Fruit fly (Drosophila melanogaster) whole organism, embryonic: ENCODE results near the gene Cep290.

Source experiments
- B-H1 ChIP-seq: fragments of 200-800 bp; sonication (Bioruptor generic); IDR thresholded peaks from 3 replicates; pipeline ENCODE4 v1.3.6; 2022; ENCODE audit warnings: missing biosample characterization, missing genetic modification characterization
- BtbVII ChIP-seq: fragments of 200-800 bp; sonication (Bioruptor generic); optimal IDR thresholded peaks from 3 replicates; lab custom pipeline; 2017; ENCODE audit warnings: missing biosample characterization, mild to moderate bottlenecking, missing genetic modification characterization
- CG10959 ChIP-seq: fragments of 200-800 bp; sonication (Bioruptor generic); IDR thresholded peaks from 2 replicates; pipeline ENCODE4 v1.3.6; 2022; ENCODE audit warnings: missing biosample characterization, missing genetic modification characterization
- CG12769 ChIP-seq: fragments of 200-800 bp; sonication (Bioruptor generic); optimal IDR thresholded peaks from 2 replicates; lab custom pipeline; 2019; ENCODE audit warnings: missing biosample characterization, mild to moderate bottlenecking, missing genetic modification characterization, moderate library complexity
- CG16815 ChIP-seq: fragments of 200-800 bp; sonication (Bioruptor generic); optimal IDR thresholded peaks from 3 replicates; lab custom pipeline; 2017; ENCODE audit warnings: missing biosample characterization, mild to moderate bottlenecking, missing genetic modification characterization
- CG3065 ChIP-seq: fragments of 200-800 bp; sonication (Bioruptor generic); optimal IDR thresholded peaks from 2 replicates; lab custom pipeline; 2016; ENCODE audit warnings: missing biosample characterization, missing genetic modification characterization
- CG31365 ChIP-seq: fragments of 200-800 bp; sonication (Bioruptor generic); optimal IDR thresholded peaks from 2 replicates; lab custom pipeline; 2018; ENCODE audit warnings: missing biosample characterization, mild to moderate bottlenecking, missing genetic modification characterization
- CG32772 ChIP-seq: fragments of 200-800 bp; sonication (Bioruptor generic); IDR thresholded peaks from 2 replicates; pipeline ENCODE4 v1.3.6; 2022; ENCODE audit warnings: missing biosample characterization, missing genetic modification characterization
- CG3281 ChIP-seq: fragments of 200-800 bp; sonication (Bioruptor generic); optimal IDR thresholded peaks from 3 replicates; lab custom pipeline; 2017; ENCODE audit warnings: missing biosample characterization, mild to moderate bottlenecking, missing genetic modification characterization
- CG5245 ChIP-seq: fragments of 200-800 bp; sonication (Bioruptor generic); optimal IDR thresholded peaks from 3 replicates; lab custom pipeline; 2016; ENCODE audit warnings: missing biosample characterization, missing genetic modification characterization
- CG6254 ChIP-seq: fragments of 200-800 bp; sonication (Bioruptor generic); optimal IDR thresholded peaks from 3 replicates; lab custom pipeline; 2017; ENCODE audit warnings: mild to moderate bottlenecking, missing biosample characterization, missing genetic modification reagents, missing genetic modification characterization
- CG6689 ChIP-seq: fragments of 200-800 bp; sonication (Bioruptor generic); IDR thresholded peaks from 2 replicates; pipeline ENCODE4 v1.3.6; 2022; ENCODE audit warnings: missing biosample characterization, missing genetic modification characterization
- CG7271 ChIP-seq: fragments of 200-800 bp; sonication (Bioruptor generic); optimal IDR thresholded peaks from 2 replicates; lab custom pipeline; 2018; ENCODE audit warnings: missing biosample characterization, mild to moderate bottlenecking, missing genetic modification characterization, moderate library complexity
- CG8388 ChIP-seq: fragments of 200-800 bp; sonication (Bioruptor generic); optimal IDR thresholded peaks from 2 replicates; lab custom pipeline; 2019; ENCODE audit warnings: missing biosample characterization, mild to moderate bottlenecking, missing genetic modification characterization, moderate library complexity
- CG8924 ChIP-seq: fragments of 200-800 bp; optimal IDR thresholded peaks from 3 replicates; lab custom pipeline; 2019; ENCODE audit warnings: missing biosample characterization, mild to moderate bottlenecking, missing genetic modification characterization, moderate library complexity
- CG9215 ChIP-seq: fragments of 200-800 bp; sonication (Bioruptor generic); IDR thresholded peaks from 2 replicates; pipeline ENCODE4 v1.3.6; 2022; ENCODE audit warnings: missing biosample characterization, missing genetic modification characterization
- CoRest ChIP-seq: fragments of 200-800 bp; sonication (Bioruptor generic); optimal IDR thresholded peaks from 3 replicates; lab custom pipeline; 2018; ENCODE audit warnings: missing biosample characterization, mild to moderate bottlenecking, missing genetic modification characterization, moderate library complexity
- D19B ChIP-seq: fragments of 200-800 bp; sonication (Bioruptor generic); optimal IDR thresholded peaks from 2 replicates; lab custom pipeline; 2017; ENCODE audit warnings: missing biosample characterization, mild to moderate bottlenecking, missing genetic modification characterization
- Dip3 ChIP-seq: fragments of 200-800 bp; sonication (Bioruptor generic); optimal IDR thresholded peaks from 3 replicates; lab custom pipeline; 2016; ENCODE audit warnings: missing biosample characterization, missing genetic modification characterization
- Hey ChIP-seq: fragments of 200-800 bp; sonication (Bioruptor generic); optimal IDR thresholded peaks from 3 replicates; lab custom pipeline; 2018; ENCODE audit warnings: missing biosample characterization, mild to moderate bottlenecking, missing genetic modification characterization
- Hmx ChIP-seq: fragments of 200-800 bp; sonication (Bioruptor generic); optimal IDR thresholded peaks from 2 replicates; lab custom pipeline; 2016; ENCODE audit warnings: missing biosample characterization, missing genetic modification characterization
- Hr51 ChIP-seq, 2 experiments: fragments of 200-800 bp; sonication (Bioruptor generic); optimal IDR thresholded peaks; 2 replicates in 1 of 2; 3 replicates in 1 of 2; lab custom pipeline; 2016 to 2018; ENCODE audit warnings: missing biosample characterization in 2 of 2, missing genetic modification characterization in 2 of 2, mild to moderate bottlenecking in 1 of 2, moderate library complexity in 1 of 2
- Kr ChIP-seq: fragments of 200-800 bp; sonication (Bioruptor generic); optimal IDR thresholded peaks from 2 replicates; lab custom pipeline; 2017; ENCODE audit warnings: missing biosample characterization, mild to moderate bottlenecking, missing genetic modification characterization
- NC2α ChIP-seq: fragments of 200-800 bp; sonication (Bioruptor generic); optimal IDR thresholded peaks from 2 replicates; lab custom pipeline; 2016; ENCODE audit warnings: missing biosample characterization, missing genetic modification characterization
- NK7.1 ChIP-seq: fragments of 200-800 bp; sonication (Bioruptor generic); optimal IDR thresholded peaks from 3 replicates; lab custom pipeline; 2016; ENCODE audit warnings: missing biosample characterization, missing genetic modification characterization
- Nf-YA ChIP-seq: fragments of 200-800 bp; sonication (Bioruptor generic); IDR thresholded peaks from 2 replicates; pipeline ENCODE4 v1.3.6; 2022; ENCODE audit warnings: missing biosample characterization, missing genetic modification characterization
- Oaz ChIP-seq: fragments of 200-800 bp; sonication (Bioruptor generic); IDR thresholded peaks from 2 replicates; pipeline ENCODE4 v1.3.6; 2022; ENCODE audit warnings: missing biosample characterization, missing genetic modification characterization
- Opbp ChIP-seq: fragments of 200-800 bp; sonication (Bioruptor generic); IDR thresholded peaks from 3 replicates; pipeline ENCODE4 v1.3.6; 2022; ENCODE audit warnings: missing biosample characterization, missing genetic modification characterization; ENCODE audit not compliant: partially characterized antibody
- Rx ChIP-seq: fragments of 200-800 bp; sonication (Bioruptor generic); IDR thresholded peaks from 2 replicates; pipeline ENCODE4 v1.3.6; 2022; ENCODE audit warnings: missing biosample characterization, missing genetic modification characterization
- Side ChIP-seq: fragments of 200-800 bp; sonication (Bioruptor generic); optimal IDR thresholded peaks from 2 replicates; lab custom pipeline; 2016; ENCODE audit warnings: missing biosample characterization, missing genetic modification characterization
- TFAM ChIP-seq: fragments of 200-800 bp; sonication (Bioruptor generic); optimal IDR thresholded peaks from 2 replicates; lab custom pipeline; 2017; ENCODE audit warnings: missing biosample characterization, missing genetic modification characterization, inconsistent platforms
- ac ChIP-seq: fragments of 200-800 bp; sonication (Bioruptor generic); optimal IDR thresholded peaks from 3 replicates; lab custom pipeline; 2017; ENCODE audit warnings: missing biosample characterization, mild to moderate bottlenecking, missing genetic modification characterization
- dmrt11E ChIP-seq: fragments of 200-800 bp; sonication (Bioruptor generic); optimal IDR thresholded peaks from 3 replicates; lab custom pipeline; 2018; ENCODE audit warnings: missing biosample characterization, mild to moderate bottlenecking, missing genetic modification characterization, moderate library complexity
- knrl ChIP-seq: fragments of 200-800 bp; sonication (Bioruptor generic); IDR thresholded peaks from 3 replicates; pipeline ENCODE4 v1.3.6; 2022; ENCODE audit warnings: missing biosample characterization, missing genetic modification characterization; ENCODE audit not compliant: partially characterized antibody
- lmd ChIP-seq: fragments of 200-800 bp; sonication (Bioruptor generic); IDR thresholded peaks from 2 replicates; pipeline ENCODE4 v1.3.6; 2022; ENCODE audit warnings: missing biosample characterization, missing genetic modification characterization
- nerfin-2 ChIP-seq: fragments of 200-800 bp; sonication (Bioruptor generic); IDR thresholded peaks from 2 replicates; pipeline ENCODE4 v1.3.6; 2022; ENCODE audit warnings: missing biosample characterization, missing genetic modification characterization; ENCODE audit not compliant: partially characterized antibody
- onecut ChIP-seq: fragments of 200-800 bp; sonication (Bioruptor generic); IDR thresholded peaks from 2 replicates; pipeline ENCODE4 v1.3.6; 2022; ENCODE audit warnings: missing biosample characterization, missing genetic modification characterization
- pnt ChIP-seq: fragments of 200-800 bp; sonication (Bioruptor generic); optimal IDR thresholded peaks from 3 replicates; lab custom pipeline; 2016; ENCODE audit warnings: missing biosample characterization, missing genetic modification characterization
- ranshi ChIP-seq: fragments of 200-800 bp; sonication (Bioruptor generic); IDR thresholded peaks from 2 replicates; pipeline ENCODE4 v1.3.6; 2022; ENCODE audit warnings: missing biosample characterization, missing genetic modification characterization
- seq ChIP-seq: fragments of 200-800 bp; sonication (Bioruptor generic); IDR thresholded peaks from 2 replicates; pipeline ENCODE4 v1.3.6; 2022; ENCODE audit warnings: missing biosample characterization, missing genetic modification characterization
- sim ChIP-seq: fragments of 200-800 bp; sonication (Bioruptor generic); IDR thresholded peaks from 2 replicates; pipeline ENCODE4 v1.3.6; 2022; ENCODE audit warnings: missing biosample characterization, missing genetic modification characterization
- slou ChIP-seq: fragments of 200-800 bp; sonication (Bioruptor generic); optimal IDR thresholded peaks from 3 replicates; lab custom pipeline; 2016; ENCODE audit warnings: missing biosample characterization, missing genetic modification characterization
- slp2 ChIP-seq: fragments of 200-800 bp; sonication (Bioruptor generic); optimal IDR thresholded peaks from 2 replicates; lab custom pipeline; 2016; ENCODE audit warnings: missing biosample characterization, missing genetic modification characterization
- stwl ChIP-seq: fragments of 200-800 bp; sonication (Bioruptor generic); optimal IDR thresholded peaks from 3 replicates; lab custom pipeline; 2018; ENCODE audit warnings: missing biosample characterization, mild to moderate bottlenecking, missing genetic modification characterization, moderate library complexity
- tgo ChIP-seq: fragments of 200-800 bp; sonication (Bioruptor generic); IDR thresholded peaks from 3 replicates; pipeline ENCODE4 v1.3.6; 2022; ENCODE audit warnings: missing biosample characterization, missing genetic modification characterization
- tin ChIP-seq: fragments of 200-800 bp; sonication (Bioruptor generic); optimal IDR thresholded peaks from 3 replicates; lab custom pipeline; 2016; ENCODE audit warnings: missing biosample characterization, missing genetic modification characterization
- unc-4 ChIP-seq: fragments of 200-800 bp; sonication (Bioruptor generic); IDR thresholded peaks from 2 replicates; pipeline ENCODE4 v1.3.6; 2022; ENCODE audit warnings: missing biosample characterization, missing genetic modification characterization; ENCODE audit not compliant: partially characterized antibody
- wor ChIP-seq: fragments of 200-800 bp; sonication (Bioruptor generic); IDR thresholded peaks from 2 replicates; pipeline ENCODE4 v1.3.6; 2022; ENCODE audit warnings: missing biosample characterization, missing genetic modification characterization
- zen ChIP-seq: fragments of 200-800 bp; sonication (Bioruptor generic); optimal IDR thresholded peaks from 3 replicates; lab custom pipeline; 2018; ENCODE audit warnings: missing biosample characterization, mild to moderate bottlenecking, missing genetic modification characterization, moderate library complexity
- zfh2 ChIP-seq: fragments of 200-800 bp; sonication (Bioruptor generic); optimal IDR thresholded peaks from 2 replicates; lab custom pipeline; 2016; ENCODE audit warnings: missing biosample characterization, missing genetic modification characterization

The Cep290 gene

DNA sequence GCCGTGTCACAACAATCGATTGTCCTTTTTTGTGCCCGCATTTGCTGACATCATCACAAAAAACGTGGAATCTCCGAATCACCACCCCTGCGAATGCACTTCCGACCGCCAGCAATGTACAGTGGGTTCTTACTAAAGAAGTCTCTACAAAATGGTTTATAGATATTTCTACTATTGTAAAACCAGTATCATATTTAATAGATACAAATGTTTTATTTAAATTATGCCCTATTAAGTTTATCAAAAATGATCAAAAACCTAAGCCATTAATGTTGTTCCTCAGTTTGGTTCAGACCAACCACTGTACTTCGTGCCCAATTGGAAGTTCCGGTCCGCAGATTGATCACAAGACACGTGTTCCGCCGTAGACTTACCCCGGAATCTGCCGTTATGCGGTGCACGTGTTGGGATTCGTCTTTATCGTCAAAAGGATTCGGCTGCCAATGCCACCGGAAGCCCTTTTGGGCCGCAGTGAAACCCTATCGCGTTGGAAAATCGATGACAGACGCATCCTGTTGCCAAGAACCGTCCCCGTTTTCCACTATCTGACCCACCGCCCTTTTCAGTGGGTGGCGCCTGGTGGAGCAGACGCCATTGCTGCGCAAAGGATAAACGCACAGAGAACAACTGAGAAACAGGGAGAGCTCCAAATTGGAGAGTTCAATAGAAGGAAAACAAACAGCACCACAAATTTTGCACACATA, 39.0 kb upstream of the Cep290 start (continued):
- TF ChIP-seq Hr51 (GFP tag; optimal IDR thresholded peaks at IDR 0.05; lab: Kevin White, UChicago) (peak in 1 of 2 experiments; percentile 34), dmrt11E (tag; lab: Kevin White, UChicago) (peak; percentile 59), Oaz (GFP tag; lab: Robert Waterston, UW) (0 out of 2 replicates have a peak, but pooled peaks have one; percentile 10), Hey (tag; lab: Kevin White, UChicago) (peak; percentile 89), unc-4 (no peak), D19B (GFP tag; lab: Kevin White, UChicago) (no peak), TFAM (no peak), CG12769 (tag; lab: Kevin White, UChicago) (no peak), lmd (GFP tag; lab: Robert Waterston, UW) (0 out of 2 replicates have a peak, but pooled peaks have one; percentile 19), seq (GFP tag; lab: Robert Waterston, UW) (0 out of 2 replicates have a peak, but pooled peaks have one; percentile 27), stwl (tag; lab: Kevin White, UChicago) (no peak), CG5245 (GFP tag; lab: Kevin White, UChicago) (no peak), zen (tag; lab: Kevin White, UChicago) (peak; percentile 12), slou (GFP tag; lab: Kevin White, UChicago) (no peak), CG8388 (peak; percentile 41), CG6254 (GFP tag; lab: Kevin White, UChicago) (no peak), CG8924 (tag; lab: Kevin White, UChicago) (peak; percentile 1), NC2α (GFP tag; lab: Kevin White, UChicago) (no peak), CG9215 (GFP tag; lab: Robert Waterston, UW) (no peak), CG7271 (tag; lab: Kevin White, UChicago) (no peak), B-H1 (GFP tag; lab: Robert Waterston, UW) (no peak), BtbVII (GFP tag; lab: Kevin White, UChicago) (peak; percentile 25), CG6689 (0 out of 2 replicates have a peak, but pooled peaks have one; percentile 31), slp2 (no peak), onecut (GFP tag; lab: Robert Waterston, UW) (peak; percentile 97), CG16815 (GFP tag; lab: Kevin White, UChicago) (peak; percentile 1), CG32772 (GFP tag; lab: Robert Waterston, UW) (no peak), Side (GFP tag; lab: Kevin White, UChicago) (no peak), Kr (GFP tag; lab: Kevin White, UChicago) (no peak), wor (GFP tag; lab: Robert Waterston, UW) (no peak), Dip3 (no peak), CG3065 (no peak), Opbp (GFP tag; lab: Robert Waterston, UW) (no peak), CG31365 (no peak), zfh2 (GFP tag; lab: Kevin White, UChicago) (no peak), NK7.1 (no peak), pnt (no peak), Rx (no peak), ranshi (GFP tag; lab: Robert Waterston, UW) (no peak), tin (GFP tag; lab: Kevin White, UChicago) (no peak), CG10959 (GFP tag; lab: Robert Waterston, UW) (no peak), Hmx (no peak), CG3281 (GFP tag; lab: Kevin White, UChicago) (no peak), knrl (no peak), ac (GFP tag; lab: Kevin White, UChicago) (no peak), sim (GFP tag; lab: Robert Waterston, UW) (no peak), tgo (GFP tag; lab: Robert Waterston, UW) (no peak; the same call in 2 of the 3 replicates), CoRest (tag; lab: Kevin White, UChicago) (peak; percentile 12), Nf-YA (GFP tag; lab: Robert Waterston, UW) (no peak), nerfin-2 (no peak)
